Fruit fly (Drosophila melanogaster) whole organism, wandering third instar larva: ENCODE results near the gene rtv.

Experiments
- Abd-B ChIP-seq: fragments of >200 bp; optimal IDR thresholded peaks from 2 replicates; lab custom pipeline; 2017; ENCODE audit warnings: missing biosample characterization, missing genetic modification characterization
- GATAd ChIP-seq: sonication (Bioruptor generic); optimal IDR thresholded peaks from 2 replicates; lab custom pipeline; 2016; ENCODE audit warnings: missing biosample characterization, missing genetic modification characterization
- Hr78 ChIP-seq: fragments of >200 bp; optimal IDR thresholded peaks from 2 replicates; lab custom pipeline; 2017; ENCODE audit warnings: missing biosample characterization, missing genetic modification characterization
- Jra ChIP-seq: sonication (Bioruptor generic); optimal IDR thresholded peaks from 2 replicates; lab custom pipeline; 2016; ENCODE audit warnings: missing biosample characterization, missing genetic modification characterization
- Mio ChIP-seq: sonication (Bioruptor generic); optimal IDR thresholded peaks from 2 replicates; lab custom pipeline; 2016; ENCODE audit warnings: missing biosample characterization, missing genetic modification characterization
- OdsH ChIP-seq: fragments of 200-800 bp; sonication (Bioruptor generic); optimal IDR thresholded peaks from 2 replicates; lab custom pipeline; 2016; ENCODE audit warnings: missing biosample characterization, mild to moderate bottlenecking, missing genetic modification characterization
- dl ChIP-seq, 2 experiments: fragments of 175-275, 200-275 bp in 1 of 2; fragments of 200-275 bp in 1 of 2; sonication (Bioruptor generic); optimal IDR thresholded peaks; lab custom pipeline; 2018; ENCODE audit warnings: mild to moderate bottlenecking in 2 of 2, missing biosample characterization in 2 of 2, missing genetic modification characterization in 2 of 2, moderate library complexity in 2 of 2; ENCODE audit not compliant: partially characterized antibody in 2 of 2, insufficient read depth in 1 of 2
- foxo ChIP-seq, 2 experiments: fragments of 200-800 bp; sonication (Bioruptor generic); optimal IDR thresholded peaks; 2 replicates in 1 of 2; 3 replicates in 1 of 2; lab custom pipeline; 2016 to 2017; ENCODE audit warnings: missing biosample characterization in 2 of 2, missing genetic modification characterization in 2 of 2
- jim ChIP-seq: fragments of 175-275, 200-325 bp; sonication (Bioruptor generic); optimal IDR thresholded peaks from 2 replicates; lab custom pipeline; 2016; ENCODE audit warnings: missing biosample characterization, mild to moderate bottlenecking, missing genetic modification characterization
- lola ChIP-seq: fragments of >200 bp; optimal IDR thresholded peaks from 2 replicates; lab custom pipeline; 2017; ENCODE audit warnings: missing biosample characterization, missing genetic modification characterization
- pan ChIP-seq: fragments of >200 bp; optimal IDR thresholded peaks from 2 replicates; lab custom pipeline; 2017
- psq ChIP-seq: fragments of 200-800 bp; sonication (Bioruptor generic); optimal IDR thresholded peaks from 3 replicates; lab custom pipeline; 2017; ENCODE audit warnings: missing biosample characterization, mild to moderate bottlenecking, missing genetic modification characterization, moderate library complexity
- sv ChIP-seq: fragments of 200-800 bp; sonication (Bioruptor generic); optimal IDR thresholded peaks from 3 replicates; lab custom pipeline; 2016; ENCODE audit warnings: missing biosample characterization, missing genetic modification characterization
- usp ChIP-seq: fragments of >200 bp; optimal IDR thresholded peaks from 2 replicates; lab custom pipeline; 2017; ENCODE audit warnings: missing biosample characterization, missing genetic modification characterization

- TF ChIP-seq pan (lab: Kevin White, UChicago): no peak
- no peak for TF ChIP-seq Abd-B (GFP tag; lab: Kevin White, UChicago)
- no peak for TF ChIP-seq Mio
- no peak for TF ChIP-seq GATAd (GFP tag; lab: Kevin White, UChicago)
- TF ChIP-seq Jra: no peak
- TF ChIP-seq usp (GFP tag; lab: Kevin White, UChicago): no peak
- TF ChIP-seq jim (GFP tag; lab: Kevin White, UChicago): no peak
- TF ChIP-seq Hr78 (GFP tag; lab: Kevin White, UChicago): no peak
- no peak for TF ChIP-seq foxo (GFP tag; optimal IDR thresholded peaks at IDR 0.05; lab: Kevin White, UChicago)
- TF ChIP-seq lola (GFP tag; lab: Kevin White, UChicago): no peak
- TF ChIP-seq sv (GFP tag; lab: Kevin White, UChicago): no peak
- no peak for TF ChIP-seq dl (GFP tag; optimal IDR thresholded peaks at IDR 0.05; lab: Kevin White, UChicago; ENCODE audit: insufficient read depth in 1 of 2, partially characterized antibody in 2 of 2)
- no peak for TF ChIP-seq psq (GFP tag; lab: Kevin White, UChicago)
- no peak for TF ChIP-seq OdsH (GFP tag; lab: Kevin White, UChicago)
Measured at dm6 chrX:11168958-11169357, 15.2 kb upstream of the rtv start, which contains the start of gene Antdh.
